Worm (Caenorhabditis elegans): ENCODE measurements around the gene cky-1.

- TF ChIP-seq hnd-1 (tag; optimal IDR thresholded peaks at IDR 0.05) (no peak), scrt-1 (GFP tag; IDR thresholded peaks at IDR 0.05) (no peak), pes-1 (GFP tag; IDR thresholded peaks at IDR 0.05) (no peak), tra-4 (tag; optimal IDR thresholded peaks at IDR 0.05) (no peak), ama-1 (optimal IDR thresholded peaks at IDR 0.05) (no peak), B0310.2 (tag; optimal IDR thresholded peaks at IDR 0.05) (no peak), hmbx-1 (tag; optimal IDR thresholded peaks at IDR 0.05) (no peak), flt-1 (GFP tag; IDR thresholded peaks at IDR 0.05) (no peak), aly-1 (tag; optimal IDR thresholded peaks at IDR 0.05) (no peak), hmg-4 (GFP tag; optimal IDR thresholded peaks at IDR 0.05) (no peak), F13C5.2 (tag; optimal IDR thresholded peaks at IDR 0.05) (no peak)
These were observed 20.1 kb upstream of the cky-1 start, which contains the start of gene str-178 for ce11 chrV:12716447-12716846.

Measured in whole organism, early embryonic.